Worm (Caenorhabditis elegans) whole organism, L2 larva: ENCODE measurements around the gene F28H7.3.

ENCODE experiments used
- C34F6.9 ChIP-seq: fragments of 150-350 bp; optimal IDR thresholded peaks from 2 replicates; lab custom pipeline; 2014; ENCODE audit warnings: missing biosample characterization, missing genetic modification characterization
- F13H6.1 ChIP-seq: sonication (generic microtip); optimal IDR thresholded peaks from 2 replicates; lab custom pipeline; 2016; ENCODE audit warnings: missing genetic modification characterization, missing compliant biosample characterization
- R02D3.7 ChIP-seq: fragments of 150-350 bp; optimal IDR thresholded peaks from 2 replicates; lab custom pipeline; 2014; ENCODE audit warnings: missing biosample characterization, missing genetic modification characterization
- Y55F3AM.14 ChIP-seq: fragments of 200-800 bp; sonication (Bioruptor generic); optimal IDR thresholded peaks from 2 replicates; lab custom pipeline; 2018; ENCODE audit warnings: mild to moderate bottlenecking, missing genetic modification characterization, missing compliant biosample characterization
- ZK546.5 ChIP-seq: sonication (generic microtip); optimal IDR thresholded peaks from 2 replicates; lab custom pipeline; 2017; ENCODE audit warnings: missing biosample characterization, missing genetic modification characterization
- alr-1 ChIP-seq: fragments of 150-350 bp; optimal IDR thresholded peaks from 2 replicates; lab custom pipeline; 2014; ENCODE audit warnings: missing biosample characterization, missing genetic modification characterization
- aly-2 ChIP-seq: fragments of 150-350 bp; optimal IDR thresholded peaks from 2 replicates; lab custom pipeline; 2014; ENCODE audit warnings: missing biosample characterization, missing genetic modification characterization
- ama-1 ChIP-seq: fragments of 150-350 bp; optimal IDR thresholded peaks from 2 replicates; lab custom pipeline; 2018; ENCODE audit warnings: inconsistent platforms
- blmp-1 ChIP-seq: sonication (generic microtip); optimal IDR thresholded peaks from 2 replicates; lab custom pipeline; 2017; ENCODE audit warnings: missing genetic modification characterization, mild to moderate bottlenecking, missing compliant biosample characterization, antibody characterized with exemption, moderate library complexity; ENCODE audit not compliant: insufficient read depth
- ceh-16 ChIP-seq: fragments of 150-350 bp; optimal IDR thresholded peaks from 2 replicates; lab custom pipeline; 2014; ENCODE audit warnings: missing biosample characterization, missing genetic modification characterization
- ceh-82 ChIP-seq: fragments of 150-350 bp; optimal IDR thresholded peaks from 2 replicates; lab custom pipeline; 2014; ENCODE audit warnings: missing biosample characterization, missing genetic modification characterization
- dmd-4 ChIP-seq: sonication (generic microtip); optimal IDR thresholded peaks from 2 replicates; lab custom pipeline; 2017; ENCODE audit warnings: missing biosample characterization, missing genetic modification characterization
- egl-27 ChIP-seq: sonication (generic microtip); optimal IDR thresholded peaks from 3 replicates; lab custom pipeline; 2017; ENCODE audit warnings: missing biosample characterization, missing genetic modification reagents, missing genetic modification characterization
- elt-1 ChIP-seq: fragments of 150-350 bp; optimal IDR thresholded peaks from 2 replicates; lab custom pipeline; 2014; ENCODE audit warnings: missing biosample characterization, missing genetic modification characterization
- gmeb-1 ChIP-seq: fragments of 150-350 bp; optimal IDR thresholded peaks from 2 replicates; lab custom pipeline; 2014; ENCODE audit warnings: missing biosample characterization, missing genetic modification characterization
- lin-11 ChIP-seq: fragments of 150-350 bp; sonication (generic microtip); optimal IDR thresholded peaks from 2 replicates; lab custom pipeline; 2014; ENCODE audit warnings: missing biosample characterization, missing genetic modification characterization, inconsistent platforms, mixed read lengths
- lin-13 ChIP-seq: fragments of 150-350 bp; optimal IDR thresholded peaks from 2 replicates; lab custom pipeline; 2014; ENCODE audit warnings: missing biosample characterization, missing genetic modification reagents, missing genetic modification characterization
- lin-39 ChIP-seq: fragments of 150-350 bp; optimal IDR thresholded peaks from 2 replicates; lab custom pipeline; 2014; ENCODE audit warnings: missing biosample characterization, missing genetic modification reagents, missing genetic modification characterization
- mab-5 ChIP-seq: fragments of 150-350 bp; optimal IDR thresholded peaks from 2 replicates; lab custom pipeline; 2014; ENCODE audit warnings: missing biosample characterization, missing genetic modification characterization
- mbf-1 ChIP-seq: sonication (generic microtip); optimal IDR thresholded peaks from 2 replicates; lab custom pipeline; 2017; ENCODE audit warnings: missing biosample characterization, missing genetic modification characterization
- mdl-1 ChIP-seq, 2 experiments: fragments of 150-350 bp in 1 of 2; sonication (generic microtip) in 1 of 2; optimal IDR thresholded peaks; 2 replicates each; lab custom pipeline; 2017; ENCODE audit warnings: missing biosample characterization in 2 of 2, missing genetic modification characterization in 2 of 2
- nhr-10 ChIP-seq: sonication (generic microtip); optimal IDR thresholded peaks from 2 replicates; lab custom pipeline; 2017; ENCODE audit warnings: missing biosample characterization, missing genetic modification characterization
- nhr-11 ChIP-seq: fragments of 150-350 bp; optimal IDR thresholded peaks from 2 replicates; lab custom pipeline; 2014; ENCODE audit warnings: missing biosample characterization, missing genetic modification characterization
- nhr-129 ChIP-seq: fragments of 150-350 bp; optimal IDR thresholded peaks from 2 replicates; lab custom pipeline; 2014; ENCODE audit warnings: missing biosample characterization, missing genetic modification characterization
- nhr-21 ChIP-seq: fragments of 150-350 bp; optimal IDR thresholded peaks from 2 replicates; lab custom pipeline; 2014; ENCODE audit warnings: missing biosample characterization, missing genetic modification characterization
- nhr-237 ChIP-seq: fragments of 150-350 bp; optimal IDR thresholded peaks from 2 replicates; lab custom pipeline; 2014; ENCODE audit warnings: missing biosample characterization, missing genetic modification characterization
- nhr-25 ChIP-seq: fragments of 150-350 bp; sonication (generic microtip); optimal IDR thresholded peaks from 3 replicates; lab custom pipeline; 2014; ENCODE audit warnings: missing biosample characterization, missing genetic modification characterization
- nhr-77 ChIP-seq: fragments of 150-350 bp; optimal IDR thresholded peaks from 2 replicates; lab custom pipeline; 2014; ENCODE audit warnings: missing biosample characterization, missing genetic modification characterization
- peb-1 ChIP-seq: fragments of 150-350 bp; optimal IDR thresholded peaks from 2 replicates; lab custom pipeline; 2014; ENCODE audit warnings: missing biosample characterization, missing genetic modification characterization
- sem-4 ChIP-seq: fragments of 150-350 bp; optimal IDR thresholded peaks from 2 replicates; lab custom pipeline; 2014; ENCODE audit warnings: missing biosample characterization, missing genetic modification reagents, missing genetic modification characterization
- skn-1 ChIP-seq: sonication (generic microtip); optimal IDR thresholded peaks from 2 replicates; lab custom pipeline; 2017; ENCODE audit warnings: missing biosample characterization, missing genetic modification characterization
- sma-9 ChIP-seq, 2 experiments: fragments of 150-350 bp in 1 of 2; sonication (generic microtip) in 1 of 2; optimal IDR thresholded peaks; 2 replicates each; lab custom pipeline; 2014 to 2016; ENCODE audit warnings: missing genetic modification characterization in 2 of 2, mild to moderate bottlenecking in 1 of 2, missing biosample characterization in 1 of 2, missing compliant biosample characterization in 1 of 2, missing genetic modification reagents in 1 of 2, moderate library complexity in 1 of 2
- unc-39 ChIP-seq: fragments of 150-350 bp; optimal IDR thresholded peaks from 2 replicates; lab custom pipeline; 2014; ENCODE audit warnings: missing biosample characterization, missing genetic modification characterization
- unc-62 ChIP-seq: fragments of 150-350 bp; optimal IDR thresholded peaks from 2 replicates; lab custom pipeline; 2014; ENCODE audit warnings: missing biosample characterization, missing genetic modification reagents, missing genetic modification characterization
- ztf-1 ChIP-seq: fragments of 200-800 bp; sonication (Bioruptor generic); conservative IDR thresholded peaks from 2 replicates; pipeline ENCODE4 v1.3.6; 2022; ENCODE audit warnings: missing genetic modification characterization, missing compliant biosample characterization
- ztf-11 ChIP-seq: sonication (generic microtip); optimal IDR thresholded peaks from 2 replicates; lab custom pipeline; 2017; ENCODE audit warnings: missing biosample characterization, missing genetic modification characterization

The F28H7.3 gene

DNA sequence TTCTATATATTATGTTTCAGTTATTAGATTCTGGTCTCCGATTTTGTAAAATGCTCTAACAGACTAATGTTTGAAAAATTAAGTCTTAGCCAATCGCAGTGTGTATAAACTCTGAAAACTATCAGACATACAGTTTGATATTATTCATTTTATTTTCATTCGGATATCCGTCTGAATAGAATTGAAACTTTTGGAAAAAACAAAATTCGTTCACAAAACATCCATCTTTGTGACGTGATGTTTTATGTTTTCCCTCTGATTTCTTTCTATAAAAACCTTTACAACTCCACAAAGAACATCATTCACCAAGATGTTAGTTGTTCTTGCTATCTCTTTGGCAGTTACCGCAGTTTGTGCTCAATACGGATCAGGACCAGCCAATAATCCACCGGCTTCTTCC is 42.9 kb upstream of the F28H7.3 start, which contains the start of gene ule-3:
Gene ule-3 (plus strand): TSS at position 301 of the 400 bp plus-strand sequence.
- TF ChIP-seq nhr-25 = no peak
- TF ChIP-seq ztf-11 = no peak
- TF ChIP-seq gmeb-1 = no peak
- TF ChIP-seq blmp-1 (tag; lab: Kevin White, UChicago) = no peak
- TF ChIP-seq Y55F3AM.14 (GFP tag; lab: Kevin White, UChicago) = no peak
- TF ChIP-seq nhr-237 (tag; lab: Kevin White, UChicago) = no peak
- no peak for TF ChIP-seq mdl-1 (tag; optimal IDR thresholded peaks at IDR 0.05; lab: Kevin White, UChicago)
- TF ChIP-seq egl-27 (tag; lab: Kevin White, UChicago) = no peak
- TF ChIP-seq ztf-1 (GFP tag; lab: Robert Waterston, UW) = no peak
- TF ChIP-seq dmd-4 (tag; lab: Kevin White, UChicago) = no peak
- TF ChIP-seq ceh-82 (tag; lab: Kevin White, UChicago) = no peak
- TF ChIP-seq nhr-10 (tag; lab: Kevin White, UChicago) = no peak
- TF ChIP-seq nhr-77 = no peak
- no peak for TF ChIP-seq mbf-1 (tag; lab: Kevin White, UChicago)
- no peak for TF ChIP-seq ZK546.5 (tag; lab: Kevin White, UChicago)
- no peak for TF ChIP-seq elt-1 (tag; lab: Kevin White, UChicago)
- TF ChIP-seq F13H6.1 (tag; lab: Kevin White, UChicago) = no peak
- no peak for TF ChIP-seq lin-13 (GFP tag; lab: Kevin White, UChicago)
- no peak for TF ChIP-seq lin-39

DNA sequence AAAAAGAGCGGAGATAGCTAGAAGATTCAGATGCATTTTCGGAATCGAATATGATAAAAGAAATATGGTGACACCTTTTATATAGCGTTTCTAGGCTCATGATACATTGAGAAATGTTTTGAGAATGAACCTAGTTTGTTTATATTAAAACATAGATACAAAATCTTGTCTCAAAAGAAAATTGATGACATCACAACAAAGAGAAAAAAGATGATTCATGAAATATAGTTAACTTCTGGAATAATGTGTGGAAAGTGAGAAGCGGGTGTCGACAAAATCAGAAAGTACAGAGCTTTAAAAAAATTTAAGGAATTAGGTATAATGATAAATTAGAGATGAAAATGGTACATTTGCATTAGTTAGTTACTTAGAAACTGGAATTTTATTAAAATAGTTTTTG is 42.2 kb upstream of the F28H7.3 start, which contains the start of gene D1054.10:
Gene D1054.10 (minus strand): TSS at position 101 of the 400 bp plus-strand sequence.
- TF ChIP-seq gmeb-1 = no peak
- no peak for TF ChIP-seq ztf-1 (GFP tag; lab: Robert Waterston, UW)
- no peak for TF ChIP-seq unc-62 (GFP tag; lab: Kevin White, UChicago)
- TF ChIP-seq ama-1 (lab: Kevin White, UChicago) = no peak
- no peak for TF ChIP-seq mab-5 (tag; lab: Kevin White, UChicago)
- TF ChIP-seq nhr-129 (tag; lab: Kevin White, UChicago) = no peak
- no peak for TF ChIP-seq ceh-16 (tag; lab: Kevin White, UChicago)
- TF ChIP-seq nhr-10 (tag; lab: Kevin White, UChicago) = no peak
- no peak for TF ChIP-seq unc-39 (tag; lab: Kevin White, UChicago)
- no peak for TF ChIP-seq peb-1 (tag; lab: Kevin White, UChicago)
- no peak for TF ChIP-seq alr-1
- no peak for TF ChIP-seq skn-1 (tag; lab: Kevin White, UChicago)
- TF ChIP-seq R02D3.7 (tag; lab: Kevin White, UChicago) = no peak
- no peak for TF ChIP-seq blmp-1 (tag; lab: Kevin White, UChicago)
- TF ChIP-seq mbf-1 (tag; lab: Kevin White, UChicago) = no peak

DNA sequence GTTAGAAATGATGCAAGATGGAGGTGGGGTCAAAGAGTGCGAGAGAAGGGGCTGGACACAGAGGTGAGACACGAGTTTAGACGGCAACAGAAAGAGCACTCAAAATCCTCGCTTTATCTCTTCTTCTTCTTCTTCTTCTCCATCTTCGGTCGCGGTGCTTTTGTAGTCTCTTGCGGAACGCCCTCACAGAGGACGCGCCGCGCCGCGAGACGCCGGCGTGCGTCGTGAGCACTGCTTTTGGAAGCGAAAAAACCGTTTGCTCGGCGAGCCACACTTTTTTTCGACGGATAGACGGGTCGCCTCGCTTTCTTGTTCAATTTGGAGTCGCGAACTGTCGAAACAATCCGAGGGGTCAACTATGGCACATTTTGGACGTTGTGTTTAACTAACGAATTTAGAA is 40.3 kb upstream of the F28H7.3 start, which contains the start of gene D1054.9:
Gene D1054.9 (minus strand): TSS at position 137 of the 400 bp plus-strand sequence.
- TF ChIP-seq Y55F3AM.14 (GFP tag; lab: Kevin White, UChicago) (no peak), C34F6.9 (tag; lab: Kevin White, UChicago) (no peak), mdl-1 (tag; optimal IDR thresholded peaks at IDR 0.05; lab: Kevin White, UChicago) (no peak), nhr-25 (no peak), lin-11 (tag; lab: Kevin White, UChicago) (no peak), nhr-21 (tag; lab: Kevin White, UChicago) (no peak), nhr-237 (tag; lab: Kevin White, UChicago) (no peak), nhr-11 (tag; lab: Kevin White, UChicago) (no peak), ztf-1 (GFP tag; lab: Robert Waterston, UW) (no peak), nhr-77 (no peak), gmeb-1 (no peak)

DNA sequence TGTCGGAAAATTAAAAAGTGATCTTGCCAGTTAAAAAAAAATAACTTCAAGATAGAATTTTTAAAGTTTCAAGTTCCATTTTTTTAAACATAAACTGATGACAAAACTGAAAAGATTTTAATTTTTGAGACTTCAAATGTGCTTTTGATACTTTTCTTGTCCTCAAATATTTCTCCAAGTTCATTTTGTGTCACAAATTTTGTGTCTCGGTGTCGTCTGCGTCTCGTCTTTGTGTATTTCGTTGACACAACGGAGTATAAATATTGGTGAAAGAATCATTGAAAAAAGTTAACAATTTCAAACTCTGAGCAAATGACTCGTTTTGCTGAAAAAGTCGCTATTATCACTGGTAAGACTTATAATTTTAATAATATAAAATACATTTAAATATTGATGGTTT is 33.4 kb upstream of the F28H7.3 start, which contains the start of gene D1054.8:
Gene D1054.8 (plus strand): TSS at position 301 of the 400 bp plus-strand sequence.
- TF ChIP-seq unc-62 (GFP tag; lab: Kevin White, UChicago) (no peak), sem-4 (no peak), sma-9 (GFP tag; optimal IDR thresholded peaks at IDR 0.05; lab: Kevin White, UChicago) (no peak), sma-9 (tag; optimal IDR thresholded peaks at IDR 0.05; lab: Kevin White, UChicago) (no peak), elt-1 (tag; lab: Kevin White, UChicago) (no peak), aly-2 (tag; lab: Kevin White, UChicago) (no peak)
- TF ChIP-seq, all 48 proteins: peak for 0
